Worm (Caenorhabditis elegans) whole organism, young adult: Measurements from ENCODE around the gene R12B2.2.

Source experiments
- B0336.3 ChIP-seq: fragments of 200-800 bp; sonication (Bioruptor generic); IDR thresholded peaks from 2 replicates; pipeline ENCODE4 v1.3.6; 2022; ENCODE audit warnings: missing genetic modification characterization, missing compliant biosample characterization
- F10E7.11 ChIP-seq: sonication (generic microtip); optimal IDR thresholded peaks from 2 replicates; lab custom pipeline; 2017; ENCODE audit warnings: mild to moderate bottlenecking, missing genetic modification characterization, moderate library complexity, missing compliant biosample characterization
- F23B12.7 ChIP-seq: sonication (generic microtip); optimal IDR thresholded peaks from 2 replicates; lab custom pipeline; 2017; ENCODE audit warnings: missing genetic modification characterization, mild to moderate bottlenecking, missing compliant biosample characterization, antibody characterized with exemption, moderate library complexity; ENCODE audit not compliant: insufficient read depth
- F37B4.10 ChIP-seq: fragments of 200-800 bp; sonication (Bioruptor generic); IDR thresholded peaks from 2 replicates; pipeline ENCODE4 v1.3.6; 2022; ENCODE audit warnings: missing genetic modification characterization, missing compliant biosample characterization
- F49E8.2 ChIP-seq: sonication (generic microtip); optimal IDR thresholded peaks from 3 replicates; lab custom pipeline; 2017; ENCODE audit warnings: missing genetic modification characterization, mild to moderate bottlenecking, missing compliant biosample characterization, antibody characterized with exemption, moderate library complexity; ENCODE audit not compliant: insufficient read depth
- F57C9.4 ChIP-seq: sonication (generic microtip); optimal IDR thresholded peaks from 2 replicates; lab custom pipeline; 2017; ENCODE audit warnings: mild to moderate bottlenecking, missing genetic modification characterization, missing compliant biosample characterization
- K11D2.4 ChIP-seq: fragments of 200-800 bp; sonication (Bioruptor generic); IDR thresholded peaks from 2 replicates; pipeline ENCODE4 v1.3.6; 2022; ENCODE audit warnings: missing genetic modification reagents, missing genetic modification characterization, missing compliant biosample characterization
- K12H6.12 ChIP-seq: fragments of 200-800 bp; sonication (Bioruptor generic); optimal IDR thresholded peaks from 2 replicates; lab custom pipeline; 2018; ENCODE audit warnings: mild to moderate bottlenecking, missing genetic modification characterization, missing compliant biosample characterization
- T07F8.4 ChIP-seq: sonication (generic microtip); optimal IDR thresholded peaks from 2 replicates; lab custom pipeline; 2016; ENCODE audit warnings: mild to moderate bottlenecking, missing genetic modification characterization, moderate library complexity, missing compliant biosample characterization
- T26A5.8 ChIP-seq: sonication (generic microtip); optimal IDR thresholded peaks from 2 replicates; lab custom pipeline; 2016; ENCODE audit warnings: missing genetic modification characterization, missing compliant biosample characterization
- Y53F4B.3 ChIP-seq: fragments of 200-800 bp; sonication (Bioruptor generic); IDR thresholded peaks from 2 replicates; pipeline ENCODE4 v1.3.6; 2022; ENCODE audit warnings: missing genetic modification reagents, missing genetic modification characterization, missing compliant biosample characterization
- Y95B8A.8 ChIP-seq: fragments of 200-800 bp; sonication (Bioruptor generic); IDR thresholded peaks from 2 replicates; pipeline ENCODE4 v1.3.6; 2022; ENCODE audit warnings: missing genetic modification reagents, missing genetic modification characterization, missing compliant biosample characterization
- ama-1 ChIP-seq, 3 experiments: fragments of 150-350 bp in 1 of 3; sonication (generic microtip) in 2 of 3; optimal IDR thresholded peaks; 2 replicates each; lab custom pipeline; 2014 to 2018; ENCODE audit warnings: missing biosample characterization in 2 of 3, missing genetic modification characterization in 2 of 3, missing genetic modification reagents in 2 of 3
- bed-1 ChIP-seq: fragments of 200-800 bp; sonication (Bioruptor generic); IDR thresholded peaks from 2 replicates; pipeline ENCODE4 v1.3.6; 2022; ENCODE audit warnings: missing genetic modification reagents, missing genetic modification characterization, missing compliant biosample characterization
- cebp-1 ChIP-seq, 2 experiments: fragments of 200-800 bp in 1 of 2; sonication (Bioruptor generic) in 1 of 2; sonication (generic microtip) in 1 of 2; IDR thresholded peaks in 1 of 2; optimal IDR thresholded peaks in 1 of 2; 2 replicates each; pipeline versions ENCODE4 v1.3.6 to Lab custom; 2017 to 2022; ENCODE audit warnings: missing compliant biosample characterization in 2 of 2, missing genetic modification characterization in 2 of 2, mild to moderate bottlenecking in 1 of 2, missing genetic modification reagents in 1 of 2, moderate library complexity in 1 of 2
- ceh-100 ChIP-seq: fragments of 200-800 bp; sonication (Bioruptor generic); IDR thresholded peaks from 2 replicates; pipeline ENCODE4 v1.3.6; 2022; ENCODE audit warnings: missing genetic modification reagents, missing genetic modification characterization, missing compliant biosample characterization
- ceh-79 ChIP-seq: sonication (generic microtip); optimal IDR thresholded peaks from 2 replicates; lab custom pipeline; 2017; ENCODE audit warnings: mild to moderate bottlenecking, missing genetic modification characterization, missing compliant biosample characterization
- ceh-91 ChIP-seq: fragments of 200-800 bp; sonication (Bioruptor generic); IDR thresholded peaks from 2 replicates; pipeline ENCODE4 v1.3.6; 2022; ENCODE audit warnings: missing genetic modification reagents, missing genetic modification characterization, missing compliant biosample characterization
- chd-7 ChIP-seq: sonication (generic microtip); optimal IDR thresholded peaks from 2 replicates; lab custom pipeline; 2016; ENCODE audit warnings: mild to moderate bottlenecking, missing genetic modification characterization, moderate library complexity, missing compliant biosample characterization
- dpl-1 ChIP-seq: fragments of 150-350 bp; optimal IDR thresholded peaks from 2 replicates; lab custom pipeline; 2014; ENCODE audit warnings: missing biosample characterization, missing genetic modification reagents, missing genetic modification characterization
- egl-18 ChIP-seq: fragments of 200-800 bp; sonication (Bioruptor generic); IDR thresholded peaks from 2 replicates; pipeline ENCODE4 v1.3.6; 2022; ENCODE audit warnings: missing genetic modification reagents, missing genetic modification characterization, missing compliant biosample characterization
- gei-17 ChIP-seq: fragments of 200-800 bp; sonication (Bioruptor generic); optimal IDR thresholded peaks from 2 replicates; lab custom pipeline; 2018; ENCODE audit warnings: mild to moderate bottlenecking, missing genetic modification characterization, missing compliant biosample characterization
- hlh-12 ChIP-seq: sonication (generic microtip); optimal IDR thresholded peaks from 2 replicates; lab custom pipeline; 2016; ENCODE audit warnings: missing genetic modification characterization, missing compliant biosample characterization
- hlh-26 ChIP-seq: fragments of 200-800 bp; sonication (Bioruptor generic); conservative IDR thresholded peaks from 2 replicates; pipeline ENCODE4 v1.3.6; 2022; ENCODE audit warnings: missing genetic modification reagents, missing genetic modification characterization, missing compliant biosample characterization
- hmg-20 ChIP-seq: fragments of 200-800 bp; sonication (Bioruptor generic); IDR thresholded peaks from 2 replicates; pipeline ENCODE4 v1.3.6; 2022; ENCODE audit warnings: missing genetic modification reagents, missing genetic modification characterization, missing compliant biosample characterization
- hrde-1 ChIP-seq: sonication (generic microtip); optimal IDR thresholded peaks from 2 replicates; lab custom pipeline; 2016; ENCODE audit warnings: missing genetic modification characterization, mild to moderate bottlenecking, missing compliant biosample characterization, moderate library complexity, missing genotype, missing genetic modification reagents, borderline replicate concordance
- hsf-1 ChIP-seq: fragments of 200-800 bp; sonication (Bioruptor generic); IDR thresholded peaks from 2 replicates; pipeline ENCODE4 v1.3.6; 2022; ENCODE audit warnings: missing genetic modification reagents, missing genetic modification characterization, missing compliant biosample characterization
- lin-35 ChIP-seq, 3 experiments: fragments of 150-350 bp in 2 of 3; sonication (generic microtip) in 1 of 3; optimal IDR thresholded peaks; 2 replicates each; lab custom pipeline; 2014 to 2018; ENCODE audit warnings: missing biosample characterization in 3 of 3, missing genetic modification characterization in 3 of 3, missing genetic modification reagents in 3 of 3
- lir-1 ChIP-seq: fragments of 200-800 bp; sonication (Bioruptor generic); conservative IDR thresholded peaks from 2 replicates; pipeline ENCODE4 v1.3.6; 2022; ENCODE audit warnings: missing genetic modification reagents, missing genetic modification characterization, missing compliant biosample characterization
- lsl-1 ChIP-seq: fragments of 200-800 bp; sonication (Bioruptor generic); optimal IDR thresholded peaks from 2 replicates; lab custom pipeline; 2018; ENCODE audit warnings: mild to moderate bottlenecking, missing genetic modification characterization, moderate library complexity, missing compliant biosample characterization
- mel-28 ChIP-seq: sonication (generic microtip); optimal IDR thresholded peaks from 2 replicates; lab custom pipeline; 2016; ENCODE audit warnings: borderline replicate concordance, mild to moderate bottlenecking, missing genetic modification characterization, missing compliant biosample characterization
- nfya-1 ChIP-seq: sonication (generic microtip); optimal IDR thresholded peaks from 2 replicates; lab custom pipeline; 2017; ENCODE audit warnings: antibody characterized with exemption, missing compliant biosample characterization, missing genetic modification characterization, borderline replicate concordance; ENCODE audit not compliant: insufficient read depth
- nfyb-1 ChIP-seq: fragments of 200-800 bp; sonication (Bioruptor generic); IDR thresholded peaks from 2 replicates; pipeline ENCODE4 v1.3.6; 2022; ENCODE audit warnings: missing genetic modification reagents, missing genetic modification characterization, missing compliant biosample characterization
- nhr-120 ChIP-seq: fragments of 200-800 bp; sonication (Bioruptor generic); IDR thresholded peaks from 2 replicates; pipeline ENCODE4 v1.3.6; 2022; ENCODE audit warnings: missing genetic modification characterization, missing compliant biosample characterization
- rec-8 ChIP-seq, 2 experiments: sonication (generic microtip); optimal IDR thresholded peaks; 2 replicates each; lab custom pipeline; 2016; ENCODE audit warnings: mild to moderate bottlenecking in 2 of 2, missing genetic modification characterization in 2 of 2, missing genetic modification reagents in 2 of 2, missing genotype in 2 of 2, missing biosample characterization in 1 of 2, missing compliant biosample characterization in 1 of 2, moderate library complexity in 1 of 2
- repo-1 ChIP-seq: sonication (generic microtip); optimal IDR thresholded peaks from 2 replicates; lab custom pipeline; 2017; ENCODE audit warnings: mild to moderate bottlenecking, missing genetic modification characterization, missing compliant biosample characterization
- rpc-1 ChIP-seq, 2 experiments: fragments of 150-350 bp in 1 of 2; sonication (generic microtip) in 1 of 2; optimal IDR thresholded peaks; 2 replicates each; lab custom pipeline; 2014 to 2018; ENCODE audit warnings: missing biosample characterization in 1 of 2, missing genetic modification characterization in 1 of 2, missing genetic modification reagents in 1 of 2, missing genotype in 1 of 2
- sea-2 ChIP-seq: fragments of 200-800 bp; sonication (Bioruptor generic); IDR thresholded peaks from 2 replicates; pipeline ENCODE4 v1.3.6; 2022; ENCODE audit warnings: missing genetic modification characterization, missing compliant biosample characterization
- snpc-3.4 ChIP-seq: sonication (generic microtip); optimal IDR thresholded peaks from 2 replicates; lab custom pipeline; 2017; ENCODE audit warnings: missing genetic modification characterization, mild to moderate bottlenecking, missing compliant biosample characterization, antibody characterized with exemption, moderate library complexity, missing genotype, missing genetic modification reagents
- snpc-4 ChIP-seq, 5 experiments: fragments of 150-350 bp in 1 of 5; sonication (generic microtip) in 4 of 5; optimal IDR thresholded peaks; 2 replicates each; lab custom pipeline; 2014 to 2018; ENCODE audit warnings: missing genetic modification characterization in 5 of 5, missing biosample characterization in 3 of 5, antibody characterized with exemption in 2 of 5, mild to moderate bottlenecking in 2 of 5, missing compliant biosample characterization in 2 of 5, missing genotype in 2 of 5, moderate library complexity in 2 of 5, missing genetic modification reagents in 1 of 5
- tbp1 ChIP-seq: fragments of 200-800 bp; sonication (Bioruptor generic); optimal IDR thresholded peaks from 2 replicates; lab custom pipeline; 2018; ENCODE audit warnings: mild to moderate bottlenecking, missing genetic modification characterization, missing compliant biosample characterization
- unc-130 ChIP-seq: sonication (generic microtip); optimal IDR thresholded peaks from 2 replicates; lab custom pipeline; 2016; ENCODE audit warnings: missing genetic modification reagents, missing genetic modification characterization, missing compliant biosample characterization
- zfh-2 ChIP-seq: fragments of 200-800 bp; sonication (Bioruptor generic); conservative IDR thresholded peaks from 2 replicates; pipeline ENCODE4 v1.3.6; 2022; ENCODE audit warnings: missing genetic modification reagents, missing genetic modification characterization, missing compliant biosample characterization

Gene R12B2.2

DNA sequence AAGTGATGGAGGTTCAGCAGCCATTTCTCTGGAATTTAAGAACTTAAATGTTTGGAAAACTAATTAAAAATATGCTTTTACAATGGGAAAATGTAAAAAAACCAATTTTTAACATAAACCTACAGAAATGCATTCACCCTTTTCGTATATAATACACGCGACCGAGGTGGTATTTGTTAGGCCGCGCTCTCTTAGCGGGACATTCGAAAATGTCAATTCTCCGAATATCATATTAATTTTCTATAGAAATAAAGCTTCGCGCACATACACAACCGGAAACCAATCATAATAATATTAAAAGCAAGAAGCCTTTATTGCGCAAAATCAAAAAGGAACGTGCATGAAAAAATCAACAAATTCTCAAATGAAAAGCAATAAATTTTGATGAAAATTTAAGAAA is 46.4 kb downstream of the R12B2.2 start, which contains the start of gene ddx-23 (continued):
- TF ChIP-seq hrde-1 (peak; percentile 6), cebp-1 (GFP tag; IDR thresholded peaks at IDR 0.05; lab: Robert Waterston, UW) (no peak), cebp-1 (tag; optimal IDR thresholded peaks at IDR 0.05; lab: Kevin White, UChicago) (peak; percentile 39), F37B4.10 (GFP tag; lab: Robert Waterston, UW) (no peak), gei-17 (peak; percentile 12), unc-130 (peak; percentile 30), ceh-79 (tag; lab: Kevin White, UChicago) (peak; percentile 39), lsl-1 (GFP tag; lab: Kevin White, UChicago) (peak; percentile 37), egl-18 (GFP tag; lab: Robert Waterston, UW) (no peak), repo-1 (tag; lab: Kevin White, UChicago) (peak; percentile 62), nfyb-1 (GFP tag; lab: Robert Waterston, UW) (0 out of 2 replicates have a peak, but pooled peaks have one; percentile 58), F49E8.2 (tag; lab: Kevin White, UChicago) (peak; percentile 30), ama-1 (optimal IDR thresholded peaks at IDR 0.05; lab: Kevin White, UChicago) (peak; percentile 23), ama-1 (GFP tag; optimal IDR thresholded peaks at IDR 0.05; lab: Kevin White, UChicago) (peak; percentile 14 to 53), B0336.3 (GFP tag; lab: Robert Waterston, UW) (peak; percentile 40; the same call in 1 of the 2 replicates), dpl-1 (GFP tag; lab: Kevin White, UChicago) (peak; percentile 8), lin-35 (GFP tag; optimal IDR thresholded peaks at IDR 0.05; lab: Kevin White, UChicago) (peak in 1 of 3 experiments; percentile 61), mel-28 (tag; lab: Kevin White, UChicago) (no peak), F10E7.11 (tag; lab: Kevin White, UChicago) (peak; percentile 58), Y95B8A.8 (0 out of 2 replicates have a peak, but pooled peaks have one; percentile 65), Y53F4B.3 (GFP tag; lab: Robert Waterston, UW) (no peak), hlh-12 (tag; lab: Kevin White, UChicago) (peak; percentile 28)

DNA sequence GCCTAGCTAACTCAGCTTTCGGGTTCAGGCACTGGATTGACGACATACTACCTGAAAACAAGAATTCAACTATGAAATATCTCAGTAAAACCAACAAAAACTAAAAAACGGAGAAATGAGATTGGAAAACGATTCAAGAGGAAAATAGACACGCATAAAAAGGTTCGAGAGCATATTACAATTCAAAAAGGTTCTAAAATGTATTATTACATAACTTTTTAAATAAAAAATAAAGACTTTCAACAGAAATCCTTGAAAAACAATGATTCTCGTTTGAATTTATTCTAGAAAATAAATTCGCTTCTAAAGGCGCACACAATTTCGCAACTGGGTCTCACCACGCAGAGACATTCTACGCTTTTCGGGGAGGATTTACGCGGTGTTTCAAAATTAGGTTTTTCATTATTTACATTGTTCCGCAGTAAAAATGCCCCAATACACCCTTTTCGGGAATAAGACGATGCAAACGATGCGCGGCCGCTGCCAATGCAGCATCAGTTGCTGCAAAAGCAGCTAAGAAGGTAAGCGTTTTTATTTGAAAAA is 48.9 kb downstream of the R12B2.2 start, which contains the start of the genes cct-6 and alh-9:
cct-6 (minus strand) TSS at position 51 of the 543 bp plus-strand sequence.
alh-9 (plus strand) TSS at position 382 of the 543 bp plus-strand sequence.
- TF ChIP-seq ceh-100 (GFP tag; lab: Robert Waterston, UW) (no peak), rpc-1 (optimal IDR thresholded peaks at IDR 0.05; lab: Kevin White, UChicago) (no peak), rpc-1 (tag; optimal IDR thresholded peaks at IDR 0.05; lab: Kevin White, UChicago) (no peak), T26A5.8 (no peak), T07F8.4 (tag; lab: Kevin White, UChicago) (no peak), K11D2.4 (GFP tag; lab: Robert Waterston, UW) (no peak), ceh-79 (tag; lab: Kevin White, UChicago) (no peak), lir-1 (no peak), repo-1 (tag; lab: Kevin White, UChicago) (no peak), snpc-3.4 (peak; percentile 62), nhr-120 (GFP tag; lab: Robert Waterston, UW) (no peak), sea-2 (no peak), ceh-91 (GFP tag; lab: Robert Waterston, UW) (peak; percentile 44; the same call in 1 of the 2 replicates), hmg-20 (no peak), nfya-1 (tag; lab: Kevin White, UChicago) (no peak), chd-7 (tag; lab: Kevin White, UChicago) (no peak), F23B12.7 (tag; lab: Kevin White, UChicago) (peak; percentile 61), F57C9.4 (tag; lab: Kevin White, UChicago) (no peak), F37B4.10 (GFP tag; lab: Robert Waterston, UW) (no peak), egl-18 (GFP tag; lab: Robert Waterston, UW) (no peak), tbp1 (GFP tag; lab: Kevin White, UChicago) (peak; percentile 44), hlh-26 (no peak), rec-8 (tag; optimal IDR thresholded peaks at IDR 0.05; lab: Kevin White, UChicago) (no peak), hsf-1 (GFP tag; lab: Robert Waterston, UW) (peak; percentile 77), bed-1 (GFP tag; lab: Robert Waterston, UW) (no peak), F10E7.11 (tag; lab: Kevin White, UChicago) (no peak), snpc-4 (GFP tag; optimal IDR thresholded peaks at IDR 0.05; lab: Kevin White, UChicago) (no peak), snpc-4 (tag; optimal IDR thresholded peaks at IDR 0.05; lab: Kevin White, UChicago) (peak in 3 of 4 experiments; percentile 19 to 30 (median 22)), K12H6.12 (tag; lab: Kevin White, UChicago) (peak; percentile 37), zfh-2 (GFP tag; lab: Robert Waterston, UW) (no peak)
